Fruit fly (Drosophila melanogaster): Measurements from ENCODE around the gene isoQC.

The isoQC gene

dm6 chr3L:20517897-20518804, 43.9 kb downstream of the isoQC start (continued):
- TF ChIP-seq CG8319 (GFP tag; optimal IDR thresholded peaks at IDR 0.05) = no peak
- TF ChIP-seq CG6276 (GFP tag; optimal IDR thresholded peaks at IDR 0.05) = peak; percentile 41
- peak; percentile 81 for TF ChIP-seq Eip78C (GFP tag)
- TF ChIP-seq CG31627 (GFP tag; optimal IDR thresholded peaks at IDR 0.05) = peak; percentile 46
- TF ChIP-seq CG4318 (GFP tag; optimal IDR thresholded peaks at IDR 0.05) = no peak
- peak; percentile 73 to 78 for TF ChIP-seq ss (GFP tag; optimal IDR thresholded peaks at IDR 0.05)
- no peak for TF ChIP-seq CG11762 (GFP tag; optimal IDR thresholded peaks at IDR 0.05; ENCODE audit: insufficient read depth)
- TF ChIP-seq CG10631 (GFP tag; optimal IDR thresholded peaks at IDR 0.05) = peak; percentile 21
- peak; percentile 17 for TF ChIP-seq net (GFP tag; optimal IDR thresholded peaks at IDR 0.05)
- TF ChIP-seq svp (GFP tag) = peak; percentile 88

- no peak for TF ChIP-seq cyc (GFP tag; optimal IDR thresholded peaks at IDR 0.05)
- peak; percentile 2 for TF ChIP-seq Eip93F (GFP tag; optimal IDR thresholded peaks at IDR 0.05)
- TF ChIP-seq dsx (GFP tag; optimal IDR thresholded peaks at IDR 0.05; ENCODE audit: poor library complexity, severe bottlenecking) = peak; percentile 86
- TF ChIP-seq topi (GFP tag; optimal IDR thresholded peaks at IDR 0.05) = no peak
- TF ChIP-seq Eip78C (GFP tag) = peak; percentile 55
- TF ChIP-seq vri (GFP tag; optimal IDR thresholded peaks at IDR 0.05) = peak; percentile 35
- TF ChIP-seq Sox14 (GFP tag; optimal IDR thresholded peaks at IDR 0.05) = peak; percentile 65
- no peak for TF ChIP-seq salr (GFP tag; optimal IDR thresholded peaks at IDR 0.05)
- TF ChIP-seq CG11294 (GFP tag; IDR thresholded peaks at IDR 0.05) = no peak
- TF ChIP-seq spab (GFP tag; optimal IDR thresholded peaks at IDR 0.05) = no peak
- TF ChIP-seq svp (GFP tag) = peak; percentile 45
Observed at dm6 chr3L:20518805-20519503, 44.7 kb downstream of the isoQC start, which contains the start of gene BNIP3. TSS of gene BNIP3 (minus strand) at chr3L:20519393.

- TF ChIP-seq CG4318 (GFP tag; optimal IDR thresholded peaks at IDR 0.05) (no peak), CG8319 (GFP tag; optimal IDR thresholded peaks at IDR 0.05) (no peak), CG32006 (GFP tag; optimal IDR thresholded peaks at IDR 0.05) (no peak), fd59A (GFP tag; optimal IDR thresholded peaks at IDR 0.05) (no peak), dac (GFP tag; optimal IDR thresholded peaks at IDR 0.05) (no peak), Met (GFP tag; optimal IDR thresholded peaks at IDR 0.05) (peak; percentile 25), CG10631 (GFP tag; optimal IDR thresholded peaks at IDR 0.05) (no peak), CG31627 (GFP tag; optimal IDR thresholded peaks at IDR 0.05) (peak; percentile 12), Hr4 (GFP tag; optimal IDR thresholded peaks at IDR 0.05) (no peak), pdm3 (GFP tag; optimal IDR thresholded peaks at IDR 0.05) (peak; percentile 1), CG6854 (GFP tag; optimal IDR thresholded peaks at IDR 0.05) (no peak), Lpt (GFP tag; optimal IDR thresholded peaks at IDR 0.05) (no peak), CG10669 (GFP tag; optimal IDR thresholded peaks at IDR 0.05) (no peak), CG8632 (GFP tag; optimal IDR thresholded peaks at IDR 0.05) (no peak), CG8119 (GFP tag; IDR thresholded peaks at IDR 0.05) (no peak), CG6276 (GFP tag; optimal IDR thresholded peaks at IDR 0.05) (no peak), achi (GFP tag; optimal IDR thresholded peaks at IDR 0.05) (no peak), CG11294 (GFP tag; IDR thresholded peaks at IDR 0.05) (no peak), CG6163 (GFP tag; IDR thresholded peaks at IDR 0.05) (no peak), OdsH (GFP tag; optimal IDR thresholded peaks at IDR 0.05) (no peak), CG15336 (GFP tag; IDR thresholded peaks at IDR 0.05) (no peak), Smox (GFP tag; optimal IDR thresholded peaks at IDR 0.05) (peak; percentile 27), Sox15 (GFP tag; optimal IDR thresholded peaks at IDR 0.05) (no peak), Ets21C (GFP tag; optimal IDR thresholded peaks at IDR 0.05) (no peak), Hr39 (GFP tag; optimal IDR thresholded peaks at IDR 0.05) (no peak), CG6792 (GFP tag; optimal IDR thresholded peaks at IDR 0.05) (no peak), esn (GFP tag; optimal IDR thresholded peaks at IDR 0.05) (peak; percentile 0), svp (GFP tag) (peak; percentile 31), Sox14 (GFP tag; optimal IDR thresholded peaks at IDR 0.05) (peak; percentile 23), eg (GFP tag; IDR thresholded peaks at IDR 0.05) (no peak), salr (GFP tag; optimal IDR thresholded peaks at IDR 0.05) (no peak), Hr38 (GFP tag; optimal IDR thresholded peaks at IDR 0.05) (no peak), CG9139 (GFP tag; optimal IDR thresholded peaks at IDR 0.05) (no peak), Eip78C (GFP tag) (peak; percentile 66), CG6808 (GFP tag; optimal IDR thresholded peaks at IDR 0.05) (no peak)
Observed at dm6 chr3L:20520687-20521169, 46.5 kb downstream of the isoQC start, which contains the start of the genes mTerf3 and CG5104. TSS of gene mTerf3 (minus strand) at chr3L:20520772. TSS of gene CG5104 (plus strand) at chr3L:20521009.
